Fruit fly (Drosophila melanogaster) whole organism, prepupa: Measurements from ENCODE around the gene Inx3.

Experiments used
- CG10631 ChIP-seq: fragments of 200-800 bp; sonication (Bioruptor generic); optimal IDR thresholded peaks from 2 replicates; lab custom pipeline; 2016; ENCODE audit warnings: missing biosample characterization, missing genetic modification characterization
- CG10669 ChIP-seq: fragments of 200-800 bp; sonication (Bioruptor generic); optimal IDR thresholded peaks from 3 replicates; lab custom pipeline; 2018; ENCODE audit warnings: missing biosample characterization, mild to moderate bottlenecking, missing genetic modification characterization, moderate library complexity
- CG11294 ChIP-seq: fragments of 200-800 bp; sonication (Bioruptor generic); IDR thresholded peaks from 2 replicates; pipeline ENCODE4 v1.3.6; 2022; ENCODE audit warnings: missing biosample characterization, missing genetic modification characterization
- CG11762 ChIP-seq: fragments of 200-800 bp; sonication (Bioruptor generic); optimal IDR thresholded peaks from 3 replicates; lab custom pipeline; 2016; ENCODE audit warnings: missing biosample characterization, missing genetic modification characterization; ENCODE audit not compliant: insufficient read depth
- CG11902 ChIP-seq: fragments of 200-800 bp; sonication (Bioruptor generic); optimal IDR thresholded peaks from 3 replicates; lab custom pipeline; 2016; ENCODE audit warnings: missing biosample characterization, missing genetic modification characterization
- CG15336 ChIP-seq: fragments of 200-800 bp; sonication (Bioruptor generic); IDR thresholded peaks from 2 replicates; pipeline ENCODE4 v1.3.6; 2022; ENCODE audit warnings: missing biosample characterization, missing genetic modification characterization
- CG1621 ChIP-seq: fragments of 200-800 bp; sonication (Bioruptor generic); optimal IDR thresholded peaks from 3 replicates; lab custom pipeline; 2018; ENCODE audit warnings: missing biosample characterization, mild to moderate bottlenecking, missing genetic modification characterization
- CG3032 ChIP-seq: fragments of 200-800 bp; optimal IDR thresholded peaks from 2 replicates; lab custom pipeline; 2019; ENCODE audit warnings: missing biosample characterization, mild to moderate bottlenecking, missing genetic modification characterization, moderate library complexity
- CG31627 ChIP-seq: fragments of 200-800 bp; sonication (Bioruptor generic); optimal IDR thresholded peaks from 3 replicates; lab custom pipeline; 2016; ENCODE audit warnings: missing biosample characterization, missing genetic modification characterization
- CG34406 ChIP-seq: fragments of 200-800 bp; sonication (Bioruptor generic); optimal IDR thresholded peaks from 3 replicates; lab custom pipeline; 2016; ENCODE audit warnings: missing biosample characterization, missing genetic modification characterization
- CG3919 ChIP-seq: fragments of 200-800 bp; sonication (Bioruptor generic); optimal IDR thresholded peaks from 3 replicates; lab custom pipeline; 2016; ENCODE audit warnings: missing biosample characterization, missing genetic modification characterization
- CG6163 ChIP-seq: fragments of 200-800 bp; sonication (Bioruptor generic); IDR thresholded peaks from 3 replicates; pipeline ENCODE4 v1.3.6; 2022; ENCODE audit warnings: missing biosample characterization, missing genetic modification characterization
- CG6808 ChIP-seq: fragments of 200-800 bp; sonication (Bioruptor generic); optimal IDR thresholded peaks from 3 replicates; lab custom pipeline; 2017; ENCODE audit warnings: missing biosample characterization, missing genetic modification characterization, mild to moderate bottlenecking, moderate library complexity, missing genetic modification reagents
- CG6854 ChIP-seq: fragments of 200-800 bp; sonication (Bioruptor generic); optimal IDR thresholded peaks from 2 replicates; lab custom pipeline; 2017; ENCODE audit warnings: missing biosample characterization, mild to moderate bottlenecking, missing genetic modification characterization
- CG7368 ChIP-seq: fragments of 200-800 bp; sonication (Bioruptor generic); optimal IDR thresholded peaks from 3 replicates; lab custom pipeline; 2016; ENCODE audit warnings: missing biosample characterization, missing genetic modification characterization
- CG8119 ChIP-seq: fragments of 200-800 bp; sonication (Bioruptor generic); IDR thresholded peaks from 3 replicates; pipeline ENCODE4 v1.3.6; 2022; ENCODE audit warnings: missing biosample characterization, missing genetic modification characterization
- CG8319 ChIP-seq: fragments of 200-800 bp; sonication (Bioruptor generic); optimal IDR thresholded peaks from 3 replicates; lab custom pipeline; 2016; ENCODE audit warnings: missing biosample characterization, missing genetic modification characterization
- CG8632 ChIP-seq: fragments of 200-800 bp; sonication (Bioruptor generic); optimal IDR thresholded peaks from 3 replicates; lab custom pipeline; 2016; ENCODE audit warnings: missing biosample characterization, missing genetic modification characterization
- CG9139 ChIP-seq: fragments of 200-800 bp; sonication (Bioruptor generic); optimal IDR thresholded peaks from 3 replicates; lab custom pipeline; 2017; ENCODE audit warnings: missing biosample characterization, mild to moderate bottlenecking, missing genetic modification characterization
- Eip75B ChIP-seq: fragments of 200-800 bp; sonication (Bioruptor generic); optimal IDR thresholded peaks from 3 replicates; lab custom pipeline; 2016; ENCODE audit warnings: missing biosample characterization, missing genetic modification characterization
- Eip78C ChIP-seq: fragments of 200-800 bp; sonication (Bioruptor generic); peaks from one replicate; lab custom pipeline; 2016; ENCODE audit warnings: missing biosample characterization, missing genetic modification characterization
- Eip93F ChIP-seq: fragments of 200-800 bp; sonication (Bioruptor generic); optimal IDR thresholded peaks from 2 replicates; lab custom pipeline; 2016; ENCODE audit warnings: missing biosample characterization, mild to moderate bottlenecking, missing genetic modification characterization
- Ets21C ChIP-seq: fragments of 200-800 bp; sonication (Bioruptor generic); optimal IDR thresholded peaks from 3 replicates; lab custom pipeline; 2016; ENCODE audit warnings: missing biosample characterization, missing genetic modification characterization
- Ets96B ChIP-seq: fragments of 200-800 bp; optimal IDR thresholded peaks from 2 replicates; lab custom pipeline; 2019; ENCODE audit warnings: missing biosample characterization, mild to moderate bottlenecking, missing genetic modification characterization, moderate library complexity
- Gug ChIP-seq: fragments of 200-800 bp; sonication (Bioruptor generic); IDR thresholded peaks from 2 replicates; pipeline ENCODE4 v1.3.6; 2022; ENCODE audit warnings: missing biosample characterization, missing genetic modification characterization
- Hr38 ChIP-seq: sonication (Bioruptor generic); optimal IDR thresholded peaks from 2 replicates; lab custom pipeline; 2016; ENCODE audit warnings: missing biosample characterization, missing genetic modification characterization
- Hr39 ChIP-seq: fragments of 200-800 bp; sonication (Bioruptor generic); optimal IDR thresholded peaks from 2 replicates; lab custom pipeline; 2016; ENCODE audit warnings: missing biosample characterization, missing genetic modification characterization
- Hr4 ChIP-seq: fragments of 200-800 bp; sonication (Bioruptor generic); optimal IDR thresholded peaks from 3 replicates; lab custom pipeline; 2016; ENCODE audit warnings: missing biosample characterization, missing genetic modification characterization
- Lpt ChIP-seq: fragments of 200-800 bp; sonication (Bioruptor generic); optimal IDR thresholded peaks from 3 replicates; lab custom pipeline; 2016; ENCODE audit warnings: missing biosample characterization, missing genetic modification characterization
- Met ChIP-seq: fragments of 200-800 bp; sonication (Bioruptor generic); optimal IDR thresholded peaks from 3 replicates; lab custom pipeline; 2016; ENCODE audit warnings: missing biosample characterization, missing genetic modification characterization
- OdsH ChIP-seq: fragments of 200-800 bp; sonication (Bioruptor generic); optimal IDR thresholded peaks from 3 replicates; lab custom pipeline; 2016; ENCODE audit warnings: missing biosample characterization, missing genetic modification characterization
- Smox ChIP-seq: fragments of 200-800 bp; sonication (Bioruptor generic); optimal IDR thresholded peaks from 3 replicates; lab custom pipeline; 2016; ENCODE audit warnings: missing biosample characterization, missing genetic modification characterization
- Sox102F ChIP-seq: fragments of 200-800 bp; sonication (Bioruptor generic); optimal IDR thresholded peaks from 2 replicates; lab custom pipeline; 2016; ENCODE audit warnings: missing biosample characterization, mild to moderate bottlenecking, missing genetic modification characterization
- Sox14 ChIP-seq: fragments of 200-800 bp; sonication (Bioruptor generic); optimal IDR thresholded peaks from 3 replicates; lab custom pipeline; 2016; ENCODE audit warnings: missing biosample characterization, missing genetic modification characterization
- Sox15 ChIP-seq: fragments of 200-800 bp; sonication (Bioruptor generic); optimal IDR thresholded peaks from 3 replicates; lab custom pipeline; 2016; ENCODE audit warnings: missing biosample characterization, missing genetic modification characterization
- achi ChIP-seq: fragments of 200-800 bp; sonication (Bioruptor generic); optimal IDR thresholded peaks from 3 replicates; lab custom pipeline; 2016; ENCODE audit warnings: missing biosample characterization, missing genetic modification characterization
- acj6 ChIP-seq: fragments of 200-800 bp; sonication (Bioruptor generic); optimal IDR thresholded peaks from 3 replicates; lab custom pipeline; 2016; ENCODE audit warnings: missing biosample characterization, missing genetic modification characterization
- cyc ChIP-seq: fragments of 200-800 bp; sonication (Bioruptor generic); optimal IDR thresholded peaks from 3 replicates; lab custom pipeline; 2016; ENCODE audit warnings: missing biosample characterization, missing genetic modification characterization
- dac ChIP-seq: fragments of 200-800 bp; sonication (Bioruptor generic); optimal IDR thresholded peaks from 2 replicates; lab custom pipeline; 2017; ENCODE audit warnings: missing biosample characterization, mild to moderate bottlenecking, missing genetic modification characterization
- dsx ChIP-seq: fragments of 200-800 bp; optimal IDR thresholded peaks from 3 replicates; lab custom pipeline; 2019; ENCODE audit warnings: missing biosample characterization, mild to moderate bottlenecking, missing genetic modification characterization, moderate library complexity; ENCODE audit not compliant: poor library complexity, severe bottlenecking
- eg ChIP-seq: fragments of 200-800 bp; sonication (Bioruptor generic); IDR thresholded peaks from 3 replicates; pipeline ENCODE4 v1.3.6; 2022; ENCODE audit warnings: missing biosample characterization, missing genetic modification characterization
- esn ChIP-seq: fragments of 200-800 bp; sonication (Bioruptor generic); optimal IDR thresholded peaks from 2 replicates; lab custom pipeline; 2016; ENCODE audit warnings: missing biosample characterization, mild to moderate bottlenecking, missing genetic modification characterization, moderate library complexity
- fd59A ChIP-seq: fragments of 200-800 bp; sonication (Bioruptor generic); optimal IDR thresholded peaks from 2 replicates; lab custom pipeline; 2017; ENCODE audit warnings: missing biosample characterization, mild to moderate bottlenecking, missing genetic modification characterization, missing genetic modification reagents
- fd85E ChIP-seq: fragments of 200-800 bp; sonication (Bioruptor generic); optimal IDR thresholded peaks from 3 replicates; lab custom pipeline; 2016; ENCODE audit warnings: missing biosample characterization, missing genetic modification characterization
- fkh ChIP-seq: fragments of 200-800 bp; sonication (Bioruptor generic); optimal IDR thresholded peaks from 3 replicates; lab custom pipeline; 2017; ENCODE audit warnings: missing biosample characterization, mild to moderate bottlenecking, missing genetic modification characterization, moderate library complexity
- net ChIP-seq: fragments of 200-800 bp; sonication (Bioruptor generic); optimal IDR thresholded peaks from 3 replicates; lab custom pipeline; 2016; ENCODE audit warnings: missing biosample characterization, missing genetic modification characterization
- pdm3 ChIP-seq: fragments of 200-800 bp; sonication (Bioruptor generic); optimal IDR thresholded peaks from 3 replicates; lab custom pipeline; 2016; ENCODE audit warnings: missing biosample characterization, missing genetic modification characterization
- salr ChIP-seq, 2 experiments: fragments of 200-800 bp; sonication (Bioruptor generic); optimal IDR thresholded peaks; 3 replicates each; lab custom pipeline; 2016 to 2018; ENCODE audit warnings: missing biosample characterization in 2 of 2, missing genetic modification characterization in 2 of 2, mild to moderate bottlenecking in 1 of 2
- spab ChIP-seq: fragments of 200-800 bp; sonication (Bioruptor generic); optimal IDR thresholded peaks from 2 replicates; lab custom pipeline; 2017; ENCODE audit warnings: missing biosample characterization, mild to moderate bottlenecking, missing genetic modification characterization, missing genetic modification reagents
- ss ChIP-seq, 2 experiments: fragments of 200-800 bp; sonication (Bioruptor generic); optimal IDR thresholded peaks; 2 replicates in 1 of 2; 3 replicates in 1 of 2; lab custom pipeline; 2017 to 2018; ENCODE audit warnings: mild to moderate bottlenecking in 2 of 2, missing biosample characterization in 2 of 2, missing genetic modification characterization in 2 of 2, moderate library complexity in 1 of 2
- svp ChIP-seq: fragments of 200-800 bp; sonication (Bioruptor generic); peaks from one replicate; lab custom pipeline; 2016; ENCODE audit warnings: missing biosample characterization, missing genetic modification characterization
- topi ChIP-seq: fragments of 200-800 bp; sonication (Bioruptor generic); optimal IDR thresholded peaks from 3 replicates; lab custom pipeline; 2016; ENCODE audit warnings: missing biosample characterization, missing genetic modification characterization
- vri ChIP-seq: fragments of 200-800 bp; sonication (Bioruptor generic); optimal IDR thresholded peaks from 3 replicates; lab custom pipeline; 2016; ENCODE audit warnings: missing biosample characterization, mild to moderate bottlenecking, missing genetic modification characterization

Inx3 gene

DNA sequence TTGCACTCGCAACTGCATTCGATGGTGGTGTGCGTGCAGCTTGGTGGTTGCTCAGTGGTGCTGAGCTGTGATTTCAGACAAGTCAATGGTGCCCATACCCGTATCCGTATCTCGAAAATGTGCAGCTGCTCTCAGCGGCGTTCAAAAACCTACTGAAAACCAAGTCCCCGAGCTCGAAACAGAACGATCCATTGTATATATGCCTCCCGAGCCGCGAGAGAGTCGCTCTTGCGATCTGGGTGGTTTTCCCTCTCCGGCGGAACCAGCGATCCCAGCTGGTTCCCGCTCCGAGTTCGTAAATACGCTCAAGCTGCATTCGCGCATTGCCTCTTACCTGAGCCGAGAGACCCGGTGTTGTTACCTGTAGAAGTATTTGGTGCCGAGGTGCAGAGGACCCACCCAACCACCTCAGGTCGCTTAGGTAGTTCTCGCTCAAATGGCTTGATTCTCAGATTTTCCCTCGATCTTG is at the start of gene Inx3:
Inx3 (minus strand) TSS at position 440 of the 469 bp plus-strand sequence.
- peak; percentile 88 for TF ChIP-seq Eip78C (GFP tag; lab: Kevin White, UChicago)
- TF ChIP-seq CG10669 (GFP tag; lab: Kevin White, UChicago) = no peak
- peak; percentile 66; the same call in 1 of the 3 replicates for TF ChIP-seq eg
- TF ChIP-seq topi (GFP tag; lab: Kevin White, UChicago) = no peak
- TF ChIP-seq CG9139 (GFP tag; lab: Kevin White, UChicago) = peak; percentile 24
- TF ChIP-seq CG3032 (tag; lab: Kevin White, UChicago) = peak; percentile 15
- no peak for TF ChIP-seq CG7368
- peak; percentile 0 for TF ChIP-seq Hr38 (GFP tag; lab: Kevin White, UChicago)
- TF ChIP-seq Sox102F (GFP tag; lab: Kevin White, UChicago) = peak; percentile 40
- TF ChIP-seq Eip93F (GFP tag; lab: Kevin White, UChicago) = no peak
- TF ChIP-seq CG11902 (GFP tag; lab: Kevin White, UChicago) = no peak
- TF ChIP-seq net (GFP tag; lab: Kevin White, UChicago) = peak; percentile 15
- peak; percentile 23 for TF ChIP-seq esn (GFP tag; lab: Kevin White, UChicago)
- TF ChIP-seq spab (GFP tag; lab: Kevin White, UChicago) = no peak
- TF ChIP-seq CG6808 (GFP tag; lab: Kevin White, UChicago) = peak; percentile 97
- TF ChIP-seq Gug (GFP tag; lab: Robert Waterston, UW) = no peak
- no peak for TF ChIP-seq Sox15
- TF ChIP-seq vri (GFP tag; lab: Kevin White, UChicago) = no peak
- TF ChIP-seq salr (GFP tag; optimal IDR thresholded peaks at IDR 0.05; lab: Kevin White, UChicago) = no peak
- TF ChIP-seq CG31627 (GFP tag; lab: Kevin White, UChicago) = no peak
- TF ChIP-seq OdsH (GFP tag; lab: Kevin White, UChicago) = no peak
- TF ChIP-seq cyc (GFP tag; lab: Kevin White, UChicago) = no peak
- no peak for TF ChIP-seq dac (GFP tag; lab: Kevin White, UChicago)
- no peak for TF ChIP-seq CG11294 (GFP tag; lab: Robert Waterston, UW)
- TF ChIP-seq CG11762 (GFP tag; lab: Kevin White, UChicago) = no peak
- no peak for TF ChIP-seq Ets21C (GFP tag; lab: Kevin White, UChicago)
- TF ChIP-seq CG6854 (GFP tag; lab: Kevin White, UChicago) = peak; percentile 57
- TF ChIP-seq CG15336 (GFP tag; lab: Robert Waterston, UW) = peak; percentile 44; the same call in 1 of the 2 replicates
- no peak for TF ChIP-seq CG8319
- TF ChIP-seq dsx (GFP tag; lab: Kevin White, UChicago) = peak; percentile 81
- no peak for TF ChIP-seq CG34406 (GFP tag; lab: Kevin White, UChicago)
- TF ChIP-seq ss (GFP tag; optimal IDR thresholded peaks at IDR 0.05; lab: Kevin White, UChicago) = peak in 1 of 2 experiments; percentile 47
- TF ChIP-seq CG6163 (GFP tag; lab: Robert Waterston, UW) = peak; percentile 60; the same call in 2 of the 3 replicates
- peak; percentile 28; the same call in 1 of the 3 replicates for TF ChIP-seq CG8119 (GFP tag; lab: Robert Waterston, UW)
- no peak for TF ChIP-seq fd59A (GFP tag; lab: Kevin White, UChicago)
- TF ChIP-seq Smox (GFP tag; lab: Kevin White, UChicago) = no peak
- TF ChIP-seq acj6 (GFP tag; lab: Kevin White, UChicago) = no peak
- peak; percentile 29 for TF ChIP-seq Met (GFP tag; lab: Kevin White, UChicago)
- peak; percentile 80 for TF ChIP-seq svp (GFP tag; lab: Kevin White, UChicago)
- TF ChIP-seq Hr4 = no peak
- TF ChIP-seq fkh (GFP tag; lab: Kevin White, UChicago) = peak; percentile 30
- TF ChIP-seq Hr39 (GFP tag; lab: Kevin White, UChicago) = no peak
- TF ChIP-seq CG8632 (GFP tag; lab: Kevin White, UChicago) = no peak
- no peak for TF ChIP-seq Ets96B
- TF ChIP-seq Eip75B (GFP tag; lab: Kevin White, UChicago) = no peak
- TF ChIP-seq CG10631 (GFP tag; lab: Kevin White, UChicago) = no peak
- no peak for TF ChIP-seq achi (GFP tag; lab: Kevin White, UChicago)
- peak; percentile 4 for TF ChIP-seq fd85E (GFP tag; lab: Kevin White, UChicago)
- no peak for TF ChIP-seq Lpt (GFP tag; lab: Kevin White, UChicago)
- peak; percentile 30 for TF ChIP-seq CG3919
- no peak for TF ChIP-seq pdm3
- peak; percentile 74 for TF ChIP-seq CG1621 (tag; lab: Kevin White, UChicago)
- TF ChIP-seq Sox14 (GFP tag; lab: Kevin White, UChicago) = no peak
